Fruit fly (Drosophila melanogaster) whole organism, embryonic: ENCODE results near the gene FucTA.

Experiments used
- Bgb ChIP-seq: fragments of 200-800 bp; sonication (Bioruptor generic); IDR thresholded peaks from 2 replicates; pipeline ENCODE4 v1.3.6; 2022; ENCODE audit warnings: missing biosample characterization, missing genetic modification characterization; ENCODE audit not compliant: partially characterized antibody
- BtbVII ChIP-seq: fragments of 200-800 bp; sonication (Bioruptor generic); optimal IDR thresholded peaks from 3 replicates; lab custom pipeline; 2017; ENCODE audit warnings: missing biosample characterization, mild to moderate bottlenecking, missing genetic modification characterization
- CG10209 ChIP-seq: fragments of 200-800 bp; sonication (Bioruptor generic); optimal IDR thresholded peaks from 3 replicates; lab custom pipeline; 2017; ENCODE audit warnings: missing biosample characterization, mild to moderate bottlenecking, missing genetic modification characterization, missing genetic modification reagents
- CG10321 ChIP-seq: fragments of 200-800 bp; sonication (Bioruptor generic); IDR thresholded peaks from 2 replicates; pipeline ENCODE4 v1.3.6; 2022; ENCODE audit warnings: missing biosample characterization, missing genetic modification characterization
- CG10431 ChIP-seq: fragments of 200-800 bp; sonication (Bioruptor generic); optimal IDR thresholded peaks from 3 replicates; lab custom pipeline; 2018; ENCODE audit warnings: missing biosample characterization, mild to moderate bottlenecking, missing genetic modification characterization
- CG11504 ChIP-seq: fragments of 200-800 bp; sonication (Bioruptor generic); optimal IDR thresholded peaks from 3 replicates; lab custom pipeline; 2019; ENCODE audit warnings: missing biosample characterization, mild to moderate bottlenecking, missing genetic modification characterization, moderate library complexity
- CG11695 ChIP-seq: fragments of 200-800 bp; sonication (Bioruptor generic); IDR thresholded peaks from 3 replicates; pipeline ENCODE4 v1.3.6; 2022; ENCODE audit warnings: missing biosample characterization, missing genetic modification characterization
- CG12104 ChIP-seq: fragments of 200-800 bp; sonication (Bioruptor generic); optimal IDR thresholded peaks from 3 replicates; lab custom pipeline; 2016; ENCODE audit warnings: missing biosample characterization, missing genetic modification characterization
- CG12219 ChIP-seq: fragments of 200-800 bp; sonication (Bioruptor generic); optimal IDR thresholded peaks from 3 replicates; lab custom pipeline; 2018; ENCODE audit warnings: missing biosample characterization, mild to moderate bottlenecking, missing genetic modification characterization
- CG12744 ChIP-seq: fragments of 200-800 bp; sonication (Bioruptor generic); optimal IDR thresholded peaks from 2 replicates; lab custom pipeline; 2016; ENCODE audit warnings: missing biosample characterization, missing genetic modification characterization
- CG13624 ChIP-seq: fragments of 200-800 bp; sonication (Bioruptor generic); optimal IDR thresholded peaks from 2 replicates; lab custom pipeline; 2016; ENCODE audit warnings: missing biosample characterization, missing genetic modification characterization
- CG14667 ChIP-seq: fragments of 200-800 bp; sonication (Bioruptor generic); IDR thresholded peaks from 2 replicates; pipeline ENCODE4 v1.3.6; 2022; ENCODE audit warnings: missing biosample characterization, missing genetic modification characterization
- CG15073 ChIP-seq: fragments of 200-800 bp; sonication (Bioruptor generic); optimal IDR thresholded peaks from 2 replicates; lab custom pipeline; 2016; ENCODE audit warnings: missing biosample characterization, missing genetic modification characterization
- CG1529 ChIP-seq: fragments of 200-800 bp; sonication (Bioruptor generic); optimal IDR thresholded peaks from 3 replicates; lab custom pipeline; 2018; ENCODE audit warnings: missing biosample characterization, missing genetic modification characterization
- CG17359 ChIP-seq: fragments of 200-800 bp; sonication (Bioruptor generic); optimal IDR thresholded peaks from 3 replicates; lab custom pipeline; 2018; ENCODE audit warnings: missing biosample characterization, mild to moderate bottlenecking, missing genetic modification characterization, moderate library complexity
- CG2875 ChIP-seq: fragments of 200-800 bp; sonication (Bioruptor generic); optimal IDR thresholded peaks from 2 replicates; lab custom pipeline; 2017; ENCODE audit warnings: missing biosample characterization, mild to moderate bottlenecking, missing genetic modification characterization, missing genetic modification reagents
- CG31365 ChIP-seq: fragments of 200-800 bp; sonication (Bioruptor generic); optimal IDR thresholded peaks from 2 replicates; lab custom pipeline; 2018; ENCODE audit warnings: missing biosample characterization, mild to moderate bottlenecking, missing genetic modification characterization
- CG33213 ChIP-seq: fragments of 200-800 bp; sonication (Bioruptor generic); optimal IDR thresholded peaks from 3 replicates; lab custom pipeline; 2016; ENCODE audit warnings: missing biosample characterization, missing genetic modification characterization
- CG4820 ChIP-seq: fragments of 200-800 bp; sonication (Bioruptor generic); optimal IDR thresholded peaks from 3 replicates; lab custom pipeline; 2016; ENCODE audit warnings: missing biosample characterization, missing genetic modification characterization
- CG5180 ChIP-seq: fragments of 200-800 bp; sonication (Bioruptor generic); optimal IDR thresholded peaks from 3 replicates; lab custom pipeline; 2017; ENCODE audit warnings: missing biosample characterization, missing genetic modification characterization, mild to moderate bottlenecking, moderate library complexity, missing genetic modification reagents
- CG6254 ChIP-seq: fragments of 200-800 bp; sonication (Bioruptor generic); optimal IDR thresholded peaks from 3 replicates; lab custom pipeline; 2017; ENCODE audit warnings: mild to moderate bottlenecking, missing biosample characterization, missing genetic modification reagents, missing genetic modification characterization
- CG7271 ChIP-seq: fragments of 200-800 bp; sonication (Bioruptor generic); optimal IDR thresholded peaks from 2 replicates; lab custom pipeline; 2018; ENCODE audit warnings: missing biosample characterization, mild to moderate bottlenecking, missing genetic modification characterization, moderate library complexity
- CG8359 ChIP-seq: fragments of 200-800 bp; sonication (Bioruptor generic); optimal IDR thresholded peaks from 2 replicates; lab custom pipeline; 2017; ENCODE audit warnings: missing biosample characterization, mild to moderate bottlenecking, missing genetic modification characterization, borderline replicate concordance
- CG8478 ChIP-seq: fragments of >200 bp; optimal IDR thresholded peaks from 2 replicates; lab custom pipeline; 2018
- CG9215 ChIP-seq: fragments of 200-800 bp; sonication (Bioruptor generic); IDR thresholded peaks from 2 replicates; pipeline ENCODE4 v1.3.6; 2022; ENCODE audit warnings: missing biosample characterization, missing genetic modification characterization
- CG9932 ChIP-seq: fragments of 200-800 bp; sonication (Bioruptor generic); IDR thresholded peaks from 2 replicates; pipeline ENCODE4 v1.3.6; 2022; ENCODE audit warnings: missing biosample characterization, missing genetic modification characterization
- Ets97D ChIP-seq: fragments of 200-800 bp; sonication (Bioruptor generic); optimal IDR thresholded peaks from 3 replicates; lab custom pipeline; 2016; ENCODE audit warnings: missing biosample characterization, missing genetic modification characterization
- Gug ChIP-seq: fragments of 200-800 bp; sonication (Bioruptor generic); IDR thresholded peaks from 4 replicates; pipeline ENCODE4 v1.3.6; 2022; ENCODE audit warnings: missing biosample characterization, missing genetic modification characterization
- H15 ChIP-seq: fragments of 200-800 bp; sonication (Bioruptor generic); IDR thresholded peaks from 3 replicates; pipeline ENCODE4 v1.3.6; 2022; ENCODE audit warnings: missing biosample characterization, missing genetic modification characterization
- HLH54F ChIP-seq: fragments of 200-800 bp; sonication (Bioruptor generic); optimal IDR thresholded peaks from 3 replicates; lab custom pipeline; 2016; ENCODE audit warnings: missing biosample characterization, missing genetic modification characterization
- Mad ChIP-seq: fragments of 200-800 bp; sonication (Bioruptor generic); optimal IDR thresholded peaks from 2 replicates; lab custom pipeline; 2016; ENCODE audit warnings: missing biosample characterization, missing genetic modification characterization
- Max ChIP-seq: fragments of 200-800 bp; sonication (Bioruptor generic); optimal IDR thresholded peaks from 2 replicates; lab custom pipeline; 2016; ENCODE audit warnings: missing biosample characterization, mild to moderate bottlenecking, missing genetic modification characterization
- Nf-YA ChIP-seq: fragments of 200-800 bp; sonication (Bioruptor generic); IDR thresholded peaks from 2 replicates; pipeline ENCODE4 v1.3.6; 2022; ENCODE audit warnings: missing biosample characterization, missing genetic modification characterization
- PHDP ChIP-seq: fragments of 200-800 bp; sonication (Bioruptor generic); optimal IDR thresholded peaks from 3 replicates; lab custom pipeline; 2018; ENCODE audit warnings: missing biosample characterization, mild to moderate bottlenecking, missing genetic modification characterization, moderate library complexity
- Ravus ChIP-seq: fragments of 200-800 bp; sonication (Bioruptor generic); IDR thresholded peaks from 2 replicates; pipeline ENCODE4 v1.3.6; 2022; ENCODE audit warnings: missing biosample characterization, missing genetic modification characterization
- Sry-β ChIP-seq: fragments of 200-800 bp; sonication (Bioruptor generic); optimal IDR thresholded peaks from 2 replicates; lab custom pipeline; 2018; ENCODE audit warnings: missing biosample characterization, mild to moderate bottlenecking, missing genetic modification characterization, moderate library complexity
- TFAM ChIP-seq: fragments of 200-800 bp; sonication (Bioruptor generic); optimal IDR thresholded peaks from 2 replicates; lab custom pipeline; 2017; ENCODE audit warnings: missing biosample characterization, missing genetic modification characterization, inconsistent platforms
- Usf ChIP-seq: fragments of 200-800 bp; sonication (Bioruptor generic); optimal IDR thresholded peaks from 2 replicates; lab custom pipeline; 2017; ENCODE audit warnings: missing genotype, missing biosample characterization, missing genetic modification characterization
- ara ChIP-seq: fragments of 200-800 bp; sonication (Bioruptor generic); IDR thresholded peaks from 2 replicates; pipeline ENCODE4 v1.3.6; 2022; ENCODE audit warnings: missing biosample characterization, missing genetic modification characterization
- cato ChIP-seq: fragments of 200-800 bp; sonication (Bioruptor generic); optimal IDR thresholded peaks from 2 replicates; lab custom pipeline; 2016; ENCODE audit warnings: missing biosample characterization, missing genetic modification characterization, borderline replicate concordance
- ci ChIP-seq: fragments of 200-800 bp; sonication (Bioruptor generic); IDR thresholded peaks from 3 replicates; pipeline ENCODE4 v1.3.6; 2022; ENCODE audit warnings: missing biosample characterization, missing genetic modification characterization
- fd96Cb ChIP-seq: fragments of 200-800 bp; sonication (Bioruptor generic); optimal IDR thresholded peaks from 2 replicates; lab custom pipeline; 2018; ENCODE audit warnings: missing biosample characterization, mild to moderate bottlenecking, missing genetic modification characterization, moderate library complexity
- grn ChIP-seq: fragments of 200-800 bp; sonication (Bioruptor generic); optimal IDR thresholded peaks from 3 replicates; lab custom pipeline; 2017; ENCODE audit warnings: missing biosample characterization, missing genetic modification characterization
- inv ChIP-seq: fragments of 200-800 bp; sonication (Bioruptor generic); IDR thresholded peaks from 2 replicates; pipeline ENCODE4 v1.3.6; 2022; ENCODE audit warnings: missing biosample characterization, missing genetic modification characterization; ENCODE audit not compliant: partially characterized antibody
- jing ChIP-seq: fragments of 200-800 bp; sonication (Bioruptor generic); optimal IDR thresholded peaks from 2 replicates; lab custom pipeline; 2018; ENCODE audit warnings: missing biosample characterization, mild to moderate bottlenecking, missing genetic modification characterization
- lbe ChIP-seq: fragments of 200-800 bp; sonication (Bioruptor generic); optimal IDR thresholded peaks from 2 replicates; lab custom pipeline; 2016; ENCODE audit warnings: missing biosample characterization, mild to moderate bottlenecking, missing genetic modification characterization
- pum ChIP-seq: fragments of 200-800 bp; sonication (Bioruptor generic); optimal IDR thresholded peaks from 2 replicates; lab custom pipeline; 2016; ENCODE audit warnings: missing biosample characterization, missing genetic modification characterization
- tap ChIP-seq: fragments of 200-800 bp; optimal IDR thresholded peaks from 3 replicates; lab custom pipeline; 2019; ENCODE audit warnings: missing biosample characterization, mild to moderate bottlenecking, missing genetic modification characterization, moderate library complexity
- tin ChIP-seq: fragments of 200-800 bp; sonication (Bioruptor generic); optimal IDR thresholded peaks from 3 replicates; lab custom pipeline; 2016; ENCODE audit warnings: missing biosample characterization, missing genetic modification characterization
- tio ChIP-seq: fragments of 200-800 bp; sonication (Bioruptor generic); optimal IDR thresholded peaks from 2 replicates; lab custom pipeline; 2017; ENCODE audit warnings: missing biosample characterization, missing genetic modification characterization, inconsistent platforms
- vvl ChIP-seq: fragments of 200-800 bp; sonication (Bioruptor generic); IDR thresholded peaks from 2 replicates; pipeline ENCODE4 v1.3.6; 2022; ENCODE audit warnings: missing biosample characterization, missing genetic modification characterization

FucTA gene

dm6 chr3L:15102669-15103309 is 44.1 kb upstream of the FucTA start (continued):
- TF ChIP-seq CG33213 (GFP tag; lab: Kevin White, UChicago) (no peak), CG9215 (GFP tag; lab: Robert Waterston, UW) (no peak), Sry-β (GFP tag; lab: Kevin White, UChicago) (no peak), pum (GFP tag; lab: Kevin White, UChicago) (no peak), CG13624 (GFP tag; lab: Kevin White, UChicago) (no peak), CG12219 (GFP tag; lab: Kevin White, UChicago) (peak; percentile 1), H15 (GFP tag; lab: Robert Waterston, UW) (0 out of 3 replicates have a peak, but pooled peaks have one; percentile 35), HLH54F (GFP tag; lab: Kevin White, UChicago) (no peak), CG2875 (GFP tag; lab: Kevin White, UChicago) (no peak), Usf (GFP tag; lab: Kevin White, UChicago) (no peak), vvl (GFP tag; lab: Robert Waterston, UW) (0 out of 2 replicates have a peak, but pooled peaks have one; percentile 15), PHDP (tag; lab: Kevin White, UChicago) (peak; percentile 12), fd96Cb (no peak), cato (GFP tag; lab: Kevin White, UChicago) (no peak), tin (GFP tag; lab: Kevin White, UChicago) (no peak), CG4820 (GFP tag; lab: Kevin White, UChicago) (no peak), Gug (GFP tag; lab: Robert Waterston, UW) (no peak), ci (GFP tag; lab: Robert Waterston, UW) (0 out of 3 replicates have a peak, but pooled peaks have one; percentile 36), CG12744 (GFP tag; lab: Kevin White, UChicago) (no peak), CG17359 (tag; lab: Kevin White, UChicago) (no peak), grn (GFP tag; lab: Kevin White, UChicago) (no peak), CG10321 (GFP tag; lab: Robert Waterston, UW) (no peak), CG12104 (no peak), CG5180 (GFP tag; lab: Kevin White, UChicago) (no peak), inv (GFP tag; lab: Robert Waterston, UW) (no peak), CG9932 (peak; percentile 23; the same call in 1 of the 2 replicates), jing (no peak), tap (tag; lab: Kevin White, UChicago) (no peak), BtbVII (GFP tag; lab: Kevin White, UChicago) (no peak), Bgb (GFP tag; lab: Robert Waterston, UW) (no peak), tio (GFP tag; lab: Kevin White, UChicago) (no peak), TFAM (no peak), CG1529 (GFP tag; lab: Kevin White, UChicago) (no peak), CG14667 (GFP tag; lab: Robert Waterston, UW) (no peak), CG15073 (GFP tag; lab: Kevin White, UChicago) (no peak), Max (no peak), CG10209 (no peak), ara (GFP tag; lab: Robert Waterston, UW) (no peak), CG8359 (GFP tag; lab: Kevin White, UChicago) (no peak), CG31365 (no peak), CG7271 (tag; lab: Kevin White, UChicago) (no peak), Ravus (GFP tag; lab: Robert Waterston, UW) (no peak), Ets97D (GFP tag; lab: Kevin White, UChicago) (no peak), CG6254 (no peak), CG11695 (GFP tag; lab: Robert Waterston, UW) (peak; percentile 28; the same call in 1 of the 3 replicates), CG8478 (lab: Kevin White, UChicago) (peak; percentile 44), CG10431 (GFP tag; lab: Kevin White, UChicago) (no peak), CG11504 (tag; lab: Kevin White, UChicago) (peak; percentile 31), Mad (GFP tag; lab: Kevin White, UChicago) (no peak), lbe (GFP tag; lab: Kevin White, UChicago) (no peak), Nf-YA (no peak)
